Worm (Caenorhabditis elegans) whole organism, midembryonic: ENCODE data around the gene K02E7.1.

Experiments used
- T22C8.4 ChIP-seq: fragments of 200-800 bp; sonication (Bioruptor generic); IDR thresholded peaks from 2 replicates; pipeline ENCODE4 v1.3.6; 2022; ENCODE audit warnings: missing genetic modification characterization, missing compliant biosample characterization
- cog-1 ChIP-seq: sonication (generic microtip); optimal IDR thresholded peaks from 2 replicates; lab custom pipeline; 2016; ENCODE audit warnings: missing genetic modification characterization, missing compliant biosample characterization
- flt-1 ChIP-seq: fragments of 200-800 bp; sonication (Bioruptor generic); IDR thresholded peaks from 2 replicates; pipeline ENCODE4 v1.3.6; 2022; ENCODE audit warnings: missing genetic modification characterization, missing compliant biosample characterization
- klf-2 ChIP-seq: fragments of 200-800 bp; sonication (Bioruptor generic); conservative IDR thresholded peaks from 2 replicates; pipeline ENCODE4 v1.3.6; 2022; ENCODE audit warnings: missing genetic modification reagents, missing genetic modification characterization, missing compliant biosample characterization
- med-1 ChIP-seq: sonication (generic microtip); optimal IDR thresholded peaks from 2 replicates; lab custom pipeline; 2017; ENCODE audit warnings: missing genetic modification characterization, mild to moderate bottlenecking, missing compliant biosample characterization, antibody characterized with exemption, missing genetic modification reagents; ENCODE audit not compliant: insufficient read depth
- ref-1 ChIP-seq: fragments of 200-800 bp; sonication (Bioruptor generic); conservative IDR thresholded peaks from 2 replicates; pipeline ENCODE4 v1.3.6; 2022; ENCODE audit warnings: missing genetic modification reagents, missing genetic modification characterization, missing compliant biosample characterization
- tab-1 ChIP-seq: fragments of 200-800 bp; sonication (Bioruptor generic); IDR thresholded peaks from 2 replicates; pipeline ENCODE4 v1.3.6; 2022; ENCODE audit warnings: missing genetic modification characterization, missing compliant biosample characterization
- ztf-23 ChIP-seq: fragments of 200-800 bp; sonication (Bioruptor generic); IDR thresholded peaks from 2 replicates; pipeline ENCODE4 v1.3.6; 2022; ENCODE audit warnings: missing genetic modification reagents, missing genetic modification characterization, missing compliant biosample characterization
- ztf-29 ChIP-seq: fragments of 200-800 bp; sonication (Bioruptor generic); IDR thresholded peaks from 2 replicates; pipeline ENCODE4 v1.3.6; 2022; ENCODE audit warnings: missing genetic modification reagents, missing genetic modification characterization, missing compliant biosample characterization

The K02E7.1 gene

DNA sequence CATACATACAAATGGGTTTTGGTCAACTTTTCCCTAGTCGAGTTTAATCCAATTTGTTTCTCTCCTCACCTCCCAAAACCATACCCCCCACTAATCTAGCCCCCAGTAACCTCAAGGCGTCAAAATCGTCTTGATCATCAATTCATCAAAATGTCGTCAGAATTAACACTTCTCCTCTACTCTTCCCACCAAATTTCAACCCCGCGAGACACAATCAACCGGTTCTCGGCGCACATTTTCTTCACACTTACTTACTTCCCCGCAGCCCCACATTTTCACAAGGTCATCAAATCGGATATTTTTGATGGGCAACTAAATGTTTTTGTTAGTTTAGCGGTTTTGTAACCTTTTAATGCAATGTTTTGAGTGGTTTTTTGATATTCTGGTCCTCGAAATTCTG, 7.8 kb downstream of the K02E7.1 start:
- TF ChIP-seq med-1: no peak
- no peak for TF ChIP-seq ztf-23 (GFP tag; lab: Robert Waterston, UW)
- TF ChIP-seq flt-1 (GFP tag; lab: Robert Waterston, UW): no peak
- no peak for TF ChIP-seq T22C8.4 (GFP tag; lab: Robert Waterston, UW)
- TF ChIP-seq cog-1 (tag; lab: Kevin White, UChicago): no peak
- no peak for TF ChIP-seq klf-2 (GFP tag; lab: Robert Waterston, UW)
- no peak for TF ChIP-seq ztf-29 (GFP tag; lab: Robert Waterston, UW)
- no peak for TF ChIP-seq ref-1
- no peak for TF ChIP-seq tab-1 (GFP tag; lab: Robert Waterston, UW)

DNA sequence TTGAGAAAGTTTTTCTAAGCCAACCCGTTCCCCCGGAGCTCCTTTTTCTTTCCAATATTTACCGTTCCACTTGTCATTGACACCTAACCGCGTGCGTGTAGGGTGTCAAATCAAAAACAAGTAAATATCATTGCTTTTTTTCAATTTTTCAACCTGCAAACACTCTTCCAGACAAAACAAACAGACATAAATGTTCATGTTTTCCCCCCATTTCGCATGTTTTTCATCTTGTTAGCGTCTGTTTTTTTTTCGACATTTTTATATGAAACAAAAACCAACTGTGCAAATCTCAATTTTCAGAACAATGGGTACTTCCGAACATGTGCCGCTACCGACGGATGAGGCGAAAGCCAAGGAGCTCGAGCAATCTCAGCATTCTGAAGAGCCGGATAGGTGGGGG, 8.7 kb downstream of the K02E7.1 start, which contains the start of gene snf-3:
TSS of gene snf-3 (plus strand) at position 301 of the 400 bp plus-strand sequence.
- TF ChIP-seq ztf-23 (GFP tag; lab: Robert Waterston, UW) (no peak), ref-1 (no peak)

DNA sequence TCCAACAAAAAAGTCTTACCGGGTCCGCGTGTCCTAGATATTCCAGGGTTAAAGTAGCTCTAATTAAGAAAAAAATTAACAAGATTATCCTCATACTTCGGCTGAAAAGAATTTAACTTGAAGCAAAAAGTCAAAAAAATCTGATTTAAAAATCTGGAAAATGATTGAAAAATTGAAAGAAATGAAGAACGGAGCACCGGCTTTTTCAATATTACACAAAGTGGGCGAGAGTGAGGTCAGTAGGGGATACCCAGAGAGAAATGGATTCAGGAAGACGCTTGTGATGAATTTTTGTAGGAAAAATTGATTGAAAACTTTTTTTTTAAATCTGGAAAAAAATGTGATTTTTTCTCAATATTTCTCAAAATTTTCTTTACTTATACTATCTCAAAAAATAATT, 17.8 kb downstream of the K02E7.1 start, which contains the start of gene pho-14:
TSS of gene pho-14 (minus strand) at position 101 of the 400 bp plus-strand sequence.
- TF ChIP-seq T22C8.4 (GFP tag; lab: Robert Waterston, UW): no peak
- no peak for TF ChIP-seq flt-1 (GFP tag; lab: Robert Waterston, UW)
- no peak for TF ChIP-seq cog-1 (tag; lab: Kevin White, UChicago)
- TF ChIP-seq ztf-23 (GFP tag; lab: Robert Waterston, UW): no peak

DNA sequence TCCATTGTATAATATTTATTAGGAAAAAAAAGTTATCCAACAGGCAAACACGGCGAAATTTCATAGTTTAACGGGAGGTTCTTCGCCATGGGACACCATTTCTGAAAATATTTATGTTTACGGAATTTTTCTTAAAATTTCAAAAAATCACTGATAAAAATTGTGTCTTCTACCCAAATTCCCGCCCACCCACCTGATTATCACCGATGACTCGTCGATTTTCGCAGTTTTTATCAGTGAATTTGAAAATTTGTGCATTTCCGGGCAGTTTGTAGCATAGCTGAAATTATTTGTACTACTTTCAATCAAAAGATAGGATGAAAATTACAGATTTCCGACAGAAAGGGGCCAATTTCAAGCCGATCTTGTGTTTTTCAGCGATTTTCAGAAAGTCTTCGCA, 18.5 kb downstream of the K02E7.1 start:
- TF ChIP-seq ztf-23 (GFP tag; lab: Robert Waterston, UW) (no peak), flt-1 (GFP tag; lab: Robert Waterston, UW) (no peak), tab-1 (GFP tag; lab: Robert Waterston, UW) (no peak), med-1 (no peak), T22C8.4 (GFP tag; lab: Robert Waterston, UW) (no peak), klf-2 (GFP tag; lab: Robert Waterston, UW) (no peak), cog-1 (tag; lab: Kevin White, UChicago) (no peak), ref-1 (no peak), ztf-29 (GFP tag; lab: Robert Waterston, UW) (no peak)

DNA sequence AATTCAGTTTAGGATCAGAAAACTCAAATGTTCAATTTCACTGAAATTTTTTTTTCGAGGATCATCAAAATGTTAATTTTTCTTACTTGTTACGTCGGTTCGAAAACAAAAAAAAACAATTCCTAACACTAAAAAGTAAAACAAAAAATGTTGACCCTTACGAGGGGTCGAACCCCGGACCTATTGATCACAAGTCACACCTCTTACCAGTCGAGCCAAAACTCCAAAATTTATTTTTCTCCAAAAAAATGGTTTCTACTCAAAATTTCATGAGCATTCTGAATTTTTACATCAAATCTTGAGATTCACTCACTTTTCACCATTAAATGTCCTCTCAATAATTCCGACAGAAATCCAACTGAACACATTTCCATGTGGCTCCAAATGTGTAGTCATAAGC, 19.2 kb downstream of the K02E7.1 start:
- TF ChIP-seq tab-1 (GFP tag; lab: Robert Waterston, UW) (no peak), flt-1 (GFP tag; lab: Robert Waterston, UW) (no peak), klf-2 (GFP tag; lab: Robert Waterston, UW) (no peak), cog-1 (tag; lab: Kevin White, UChicago) (no peak), T22C8.4 (GFP tag; lab: Robert Waterston, UW) (no peak)

DNA sequence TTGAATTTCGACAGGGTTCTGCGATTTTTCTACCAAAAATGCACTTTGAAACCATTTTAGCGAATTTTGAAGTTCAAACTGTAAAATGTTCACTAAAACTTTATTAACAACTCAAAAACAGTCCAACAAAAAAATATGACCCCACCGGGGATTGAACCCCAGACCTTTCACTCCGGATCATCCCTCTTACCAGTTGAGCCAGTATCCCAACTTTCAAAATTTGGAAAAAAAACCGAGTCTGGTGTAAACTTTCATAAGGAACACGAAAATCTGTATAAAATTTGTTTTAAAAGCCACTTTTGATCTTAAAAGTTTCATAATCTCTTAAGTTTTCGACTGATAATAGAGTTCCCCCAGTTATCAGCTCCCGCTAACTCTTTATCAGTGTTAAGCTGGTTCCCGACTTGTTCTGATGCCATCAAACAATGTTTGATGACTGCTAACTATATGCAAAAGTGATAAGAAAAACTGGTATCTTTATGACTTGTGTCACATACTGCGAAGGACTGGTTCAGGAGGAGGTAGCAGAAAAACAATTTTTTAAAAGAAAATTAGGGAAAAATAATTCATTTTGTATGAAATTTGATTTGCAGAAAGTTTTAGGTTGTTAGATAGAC, 20.6 kb downstream of the K02E7.1 start:
- no peak for TF ChIP-seq tab-1 (GFP tag; lab: Robert Waterston, UW)
- TF ChIP-seq flt-1 (GFP tag; lab: Robert Waterston, UW): no peak
- no peak for TF ChIP-seq klf-2 (GFP tag; lab: Robert Waterston, UW)
- TF ChIP-seq cog-1 (tag; lab: Kevin White, UChicago): no peak
- TF ChIP-seq med-1: no peak
- no peak for TF ChIP-seq ztf-29 (GFP tag; lab: Robert Waterston, UW)
- TF ChIP-seq ref-1: no peak

DNA sequence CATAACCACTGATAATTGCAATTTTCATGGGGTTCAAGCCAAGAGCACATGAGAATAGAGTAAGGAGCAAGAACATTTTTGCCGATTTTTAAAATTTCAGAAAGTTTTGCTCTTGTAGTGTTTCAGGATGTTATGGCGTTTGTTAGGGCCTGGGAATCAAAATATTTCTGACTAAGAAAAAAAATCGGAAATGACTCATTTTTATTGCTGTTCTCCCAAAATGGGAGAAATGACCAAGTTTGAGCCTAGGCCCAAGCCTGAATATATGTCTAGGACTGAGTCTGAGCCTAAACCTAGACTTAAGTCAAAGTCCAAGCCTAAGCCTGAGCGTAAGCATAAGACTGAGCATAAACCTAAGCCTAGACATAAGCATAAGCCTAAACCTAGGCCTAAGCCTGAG, 21.4 kb downstream of the K02E7.1 start, which contains the start of gene T13B5.9:
TSS of gene T13B5.9 (minus strand) at position 101 of the 400 bp plus-strand sequence.
- TF ChIP-seq tab-1 (GFP tag; lab: Robert Waterston, UW): no peak
- no peak for TF ChIP-seq med-1
- no peak for TF ChIP-seq cog-1 (tag; lab: Kevin White, UChicago)
- TF ChIP-seq ztf-23 (GFP tag; lab: Robert Waterston, UW): no peak
- no peak for TF ChIP-seq T22C8.4 (GFP tag; lab: Robert Waterston, UW)
- no peak for TF ChIP-seq ztf-29 (GFP tag; lab: Robert Waterston, UW)
- TF ChIP-seq ref-1: no peak
- no peak for TF ChIP-seq klf-2 (GFP tag; lab: Robert Waterston, UW)
- TF ChIP-seq flt-1 (GFP tag; lab: Robert Waterston, UW): no peak

DNA sequence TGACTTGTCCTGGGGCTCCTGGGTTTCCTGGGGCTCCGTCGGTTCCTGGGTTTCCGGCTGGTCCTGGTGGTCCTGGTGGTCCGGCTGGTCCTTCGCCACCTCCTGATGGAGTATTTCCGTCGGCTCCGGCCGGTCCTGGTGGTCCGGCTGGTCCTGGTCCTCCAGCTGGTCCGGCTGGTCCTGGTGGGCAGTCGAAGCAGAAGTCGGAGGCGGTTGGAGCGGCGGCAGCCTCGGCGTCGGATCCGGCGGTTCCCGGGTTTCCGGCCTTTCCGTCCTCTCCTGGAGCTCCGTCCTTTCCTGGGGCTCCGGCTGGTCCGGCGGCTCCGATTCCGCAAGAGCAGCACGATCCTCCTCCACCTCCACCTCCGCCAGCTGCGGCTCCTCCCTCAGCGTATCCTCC, 22.3 kb downstream of the K02E7.1 start:
- no peak for TF ChIP-seq flt-1 (GFP tag; lab: Robert Waterston, UW)
- TF ChIP-seq ref-1: no peak
- TF ChIP-seq T22C8.4 (GFP tag; lab: Robert Waterston, UW): no peak

DNA sequence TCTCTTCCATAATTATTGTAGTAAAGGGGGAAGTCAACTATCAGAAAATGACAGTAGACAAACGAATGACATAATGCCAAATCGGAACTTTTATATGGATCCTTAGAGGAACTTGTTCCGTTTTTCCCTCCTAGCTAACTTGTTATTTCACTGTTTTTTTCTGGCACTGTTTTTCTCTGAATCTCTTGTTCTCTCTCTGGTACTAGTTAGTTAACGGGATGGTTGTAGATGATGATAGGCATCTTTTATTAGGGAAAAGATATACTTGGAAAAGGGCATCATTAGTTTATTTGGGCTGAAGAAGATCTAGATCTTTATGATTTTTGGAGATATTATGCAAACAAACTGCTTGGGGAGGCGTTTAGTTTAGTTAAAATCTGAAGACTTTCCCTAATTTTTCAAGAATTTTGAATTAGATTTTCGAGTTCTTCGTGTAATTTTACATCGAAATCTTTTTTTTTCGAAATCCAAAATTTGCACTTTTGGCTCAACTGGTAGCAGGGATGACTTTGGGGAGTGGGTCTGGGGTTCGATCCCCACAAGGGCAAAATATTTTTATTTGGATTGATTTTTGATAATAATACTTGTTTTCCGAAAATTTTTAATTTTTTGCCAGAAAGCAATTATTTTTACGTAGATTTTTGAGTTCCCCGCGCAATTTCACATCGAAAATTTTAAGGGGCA, 24.1 kb downstream of the K02E7.1 start, which contains the start of gene col-40:
TSS of gene col-40 (minus strand) at position 51 of the 684 bp plus-strand sequence.
- no peak for TF ChIP-seq flt-1 (GFP tag; lab: Robert Waterston, UW)
- no peak for TF ChIP-seq tab-1 (GFP tag; lab: Robert Waterston, UW)
- TF ChIP-seq cog-1 (tag; lab: Kevin White, UChicago): no peak
- no peak for TF ChIP-seq ztf-29 (GFP tag; lab: Robert Waterston, UW)
- TF ChIP-seq med-1: no peak
- TF ChIP-seq ztf-23 (GFP tag; lab: Robert Waterston, UW): no peak
- TF ChIP-seq klf-2 (GFP tag; lab: Robert Waterston, UW): no peak
- TF ChIP-seq ref-1: no peak
- no peak for TF ChIP-seq T22C8.4 (GFP tag; lab: Robert Waterston, UW)

DNA sequence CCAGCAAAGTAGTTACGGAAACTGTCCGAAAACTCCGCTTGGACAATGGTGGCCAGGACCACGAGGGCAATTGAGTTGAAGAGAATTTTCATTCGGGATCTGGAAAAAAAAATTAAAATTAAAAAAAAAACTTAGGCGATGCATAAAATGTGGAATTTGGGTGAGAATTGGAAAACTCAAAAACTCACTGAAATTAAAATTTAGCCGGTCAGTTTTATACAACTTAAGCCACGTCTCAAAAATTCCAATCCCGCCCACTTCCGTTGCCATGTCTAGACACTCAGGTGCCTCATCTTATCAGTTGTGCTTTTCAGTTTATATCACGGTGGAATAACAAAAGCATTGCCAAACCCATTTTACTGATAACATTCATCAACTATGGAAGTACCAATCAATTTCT, 27.9 kb downstream of the K02E7.1 start, which contains the start of gene lips-11:
TSS of gene lips-11 (minus strand) at position 101 of the 400 bp plus-strand sequence.
- no peak for TF ChIP-seq ztf-29 (GFP tag; lab: Robert Waterston, UW)
- TF ChIP-seq med-1: no peak
- no peak for TF ChIP-seq ref-1
- no peak for TF ChIP-seq ztf-23 (GFP tag; lab: Robert Waterston, UW)
- no peak for TF ChIP-seq flt-1 (GFP tag; lab: Robert Waterston, UW)
